In the genomic region with DNA sequence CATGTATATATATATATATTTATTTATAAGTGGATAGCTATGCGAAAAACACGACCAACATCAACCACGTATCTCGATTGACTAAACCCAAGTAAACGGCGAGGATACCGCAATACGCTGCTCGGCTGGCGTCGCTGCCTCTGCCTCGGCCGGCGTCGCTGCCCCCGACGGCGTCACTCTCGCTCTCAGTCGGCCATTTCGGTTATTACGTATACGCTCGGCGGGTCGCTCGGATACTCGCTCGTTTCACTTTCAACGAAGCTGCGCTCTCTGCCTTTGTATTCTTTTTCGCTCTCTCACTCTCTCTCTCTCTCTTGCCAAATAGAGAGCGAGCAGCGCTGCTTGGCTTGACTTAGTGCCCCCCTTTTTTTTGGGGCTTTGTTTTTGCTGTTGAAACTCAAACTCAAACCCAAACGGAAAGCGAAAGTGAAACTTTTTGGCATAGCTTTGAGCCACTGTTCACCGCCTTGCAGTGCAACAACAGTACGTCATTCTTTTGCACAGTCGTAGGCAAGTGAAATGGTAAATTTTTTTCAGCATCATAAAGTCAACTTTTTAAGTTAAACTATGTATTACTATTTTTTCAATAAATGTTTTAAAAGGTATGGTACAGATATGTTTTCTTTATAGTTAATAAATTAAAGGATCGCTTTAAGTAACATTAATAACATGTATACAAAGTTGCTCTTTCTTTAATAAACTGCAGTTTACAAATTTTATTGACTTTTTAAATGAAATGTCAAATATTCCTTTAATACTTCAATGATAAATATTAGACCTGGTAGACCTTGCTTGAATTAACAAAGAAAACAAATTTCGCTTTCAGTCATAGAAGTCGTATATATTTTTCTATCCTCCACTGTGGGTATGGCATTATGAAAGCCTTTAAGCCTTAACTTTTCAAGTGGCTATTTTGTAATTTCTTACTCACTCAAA, we compare ENCODE assay signal across 1 fruit fly cellular context.
A peak's percentile ranks its signal among the peaks of the same experiment; 100 is the strongest.
TF ChIP-seq lines count a peak whose summit lies in the region.

No protein-coding gene starts in this region.

TF ChIP-seq in whole organism, embryonic, 481 proteins besides CTCF, POLR2A, EP300 and RAD21 (continued from another document and continues in another):
- TF ChIP-seq slou (GFP tag; optimal IDR thresholded peaks at IDR 0.05; lab: Kevin White, UChicago) (no peak), CG6765 (GFP tag; optimal IDR thresholded peaks at IDR 0.05; lab: Kevin White, UChicago) (no peak), Kr (GFP tag; optimal IDR thresholded peaks at IDR 0.05; lab: Kevin White, UChicago) (peak; percentile 6), ham (GFP tag; IDR thresholded peaks at IDR 0.05; lab: Robert Waterston, UW) (no peak), D19A (tag; optimal IDR thresholded peaks at IDR 0.05; lab: Kevin White, UChicago) (no peak), crol (GFP tag; IDR thresholded peaks at IDR 0.05; lab: Robert Waterston, UW) (peak; percentile 51), eve (GFP tag; optimal IDR thresholded peaks at IDR 0.05; lab: Kevin White, UChicago) (peak in 1 of 2 experiments; percentile 66), CG10267 (tag; optimal IDR thresholded peaks at IDR 0.05; lab: Kevin White, UChicago) (no peak), ranshi (GFP tag; IDR thresholded peaks at IDR 0.05; lab: Robert Waterston, UW) (peak; percentile 24; the same call in 1 of the 2 replicates), bigmax (GFP tag; optimal IDR thresholded peaks at IDR 0.05; lab: Kevin White, UChicago) (no peak), nom (GFP tag; optimal IDR thresholded peaks at IDR 0.05; lab: Kevin White, UChicago) (peak; percentile 59), inv (GFP tag; IDR thresholded peaks at IDR 0.05; lab: Robert Waterston, UW; ENCODE audit: partially characterized antibody) (no peak), esg (GFP tag; conservative IDR thresholded peaks at IDR 0.05; lab: Robert Waterston, UW) (no peak; the same call in 1 of the 2 replicates), Ets97D (GFP tag; optimal IDR thresholded peaks at IDR 0.05; lab: Kevin White, UChicago) (no peak), Camta (GFP tag; optimal IDR thresholded peaks at IDR 0.05; lab: Kevin White, UChicago) (no peak), CG1792 (GFP tag; optimal IDR thresholded peaks at IDR 0.05; lab: Kevin White, UChicago) (no peak), p53 (GFP tag; optimal IDR thresholded peaks at IDR 0.05; lab: Kevin White, UChicago) (no peak), CG4424 (GFP tag; optimal IDR thresholded peaks at IDR 0.05; lab: Kevin White, UChicago) (peak; percentile 11), CG31224 (GFP tag; IDR thresholded peaks at IDR 0.05; lab: Robert Waterston, UW) (no peak), fd64A (GFP tag; optimal IDR thresholded peaks at IDR 0.05; lab: Kevin White, UChicago) (no peak), cad (GFP tag; optimal IDR thresholded peaks at IDR 0.05; lab: Kevin White, UChicago) (no peak), CG4617 (GFP tag; optimal IDR thresholded peaks at IDR 0.05; lab: Kevin White, UChicago; ENCODE audit: borderline replicate concordance) (no peak), Max (GFP tag; optimal IDR thresholded peaks at IDR 0.05; lab: Kevin White, UChicago) (peak; percentile 1), Asciz (GFP tag; optimal IDR thresholded peaks at IDR 0.05; lab: Kevin White, UChicago) (peak; percentile 2), CG32767 (GFP tag; IDR thresholded peaks at IDR 0.05; lab: Robert Waterston, UW) (no peak), nmo (GFP tag; optimal IDR thresholded peaks at IDR 0.05; lab: Kevin White, UChicago) (no peak), CG33213 (GFP tag; optimal IDR thresholded peaks at IDR 0.05; lab: Kevin White, UChicago) (no peak), Atf3 (GFP tag; optimal IDR thresholded peaks at IDR 0.05; lab: Kevin White, UChicago) (no peak), Vsx1 (GFP tag; optimal IDR thresholded peaks at IDR 0.05; lab: Kevin White, UChicago) (no peak), Eip74EF (GFP tag; optimal IDR thresholded peaks at IDR 0.05; lab: Kevin White, UChicago) (peak in 1 of 2 experiments; percentile 12), insv (GFP tag; optimal IDR thresholded peaks at IDR 0.05; lab: Kevin White, UChicago) (no peak), Hr3 (GFP tag; optimal IDR thresholded peaks at IDR 0.05; lab: Kevin White, UChicago) (no peak), CG5180 (GFP tag; optimal IDR thresholded peaks at IDR 0.05; lab: Kevin White, UChicago) (no peak), ase (GFP tag; IDR thresholded peaks at IDR 0.05; lab: Robert Waterston, UW) (no peak), usp (GFP tag; optimal IDR thresholded peaks at IDR 0.05; lab: Kevin White, UChicago) (no peak), Side (GFP tag; optimal IDR thresholded peaks at IDR 0.05; lab: Kevin White, UChicago) (peak; percentile 36), sens-2 (GFP tag; IDR thresholded peaks at IDR 0.05; lab: Robert Waterston, UW) (no peak), klu (GFP tag; IDR thresholded peaks at IDR 0.05; lab: Robert Waterston, UW) (no peak), CG42726 (GFP tag; IDR thresholded peaks at IDR 0.05; lab: Robert Waterston, UW; ENCODE audit: partially characterized antibody) (no peak), NfI (GFP tag; optimal IDR thresholded peaks at IDR 0.05; lab: Kevin White, UChicago) (no peak), shn (GFP tag; optimal IDR thresholded peaks at IDR 0.05; lab: Kevin White, UChicago) (no peak), CG8478 (optimal IDR thresholded peaks at IDR 0.05; lab: Kevin White, UChicago) (no peak), CG1602 (GFP tag; optimal IDR thresholded peaks at IDR 0.05; lab: Kevin White, UChicago) (no peak), sisA (GFP tag; IDR thresholded peaks at IDR 0.05; lab: Robert Waterston, UW) (no peak), ab (GFP tag; optimal IDR thresholded peaks at IDR 0.05; lab: Kevin White, UChicago) (no peak), CG12071 (GFP tag; optimal IDR thresholded peaks at IDR 0.05; lab: Kevin White, UChicago) (peak; percentile 50), zfh1 (GFP tag; IDR thresholded peaks at IDR 0.05; lab: Robert Waterston, UW) (peak; percentile 7; the same call in 1 of the 3 replicates), luna (GFP tag; optimal IDR thresholded peaks at IDR 0.05; lab: Kevin White, UChicago) (no peak), CG31365 (tag; optimal IDR thresholded peaks at IDR 0.05; lab: Kevin White, UChicago) (no peak), CG14014 (GFP tag; IDR thresholded peaks at IDR 0.05; lab: Robert Waterston, UW) (no peak), h (optimal IDR thresholded peaks at IDR 0.05; lab: Kevin White, UChicago) (no peak), CG3281 (GFP tag; optimal IDR thresholded peaks at IDR 0.05; lab: Kevin White, UChicago) (no peak), ac (GFP tag; optimal IDR thresholded peaks at IDR 0.05; lab: Kevin White, UChicago) (no peak), gsb (GFP tag; IDR thresholded peaks at IDR 0.05; lab: Robert Waterston, UW) (no peak), Aef1 (GFP tag; IDR thresholded peaks at IDR 0.05; lab: Robert Waterston, UW) (no peak), crp (GFP tag; optimal IDR thresholded peaks at IDR 0.05; lab: Kevin White, UChicago) (no peak), CG11696 (GFP tag; IDR thresholded peaks at IDR 0.05; lab: Robert Waterston, UW) (peak; percentile 54), CG31388 (GFP tag; optimal IDR thresholded peaks at IDR 0.05; lab: Kevin White, UChicago) (no peak), Sry-δ (GFP tag; optimal IDR thresholded peaks at IDR 0.05; lab: Kevin White, UChicago) (no peak), CG8924 (tag; optimal IDR thresholded peaks at IDR 0.05; lab: Kevin White, UChicago) (no peak), Fer1 (GFP tag; optimal IDR thresholded peaks at IDR 0.05; lab: Kevin White, UChicago) (peak; percentile 41), CG3407 (GFP tag; optimal IDR thresholded peaks at IDR 0.05; lab: Kevin White, UChicago) (no peak), HLHmδ (GFP tag; optimal IDR thresholded peaks at IDR 0.05; lab: Kevin White, UChicago) (peak; percentile 94), Mrtf (GFP tag; IDR thresholded peaks at IDR 0.05; lab: Robert Waterston, UW) (no peak), NK7.1 (GFP tag; optimal IDR thresholded peaks at IDR 0.05; lab: Kevin White, UChicago) (no peak), Elba2 (GFP tag; optimal IDR thresholded peaks at IDR 0.05; lab: Kevin White, UChicago) (no peak), Bgb (GFP tag; IDR thresholded peaks at IDR 0.05; lab: Robert Waterston, UW; ENCODE audit: partially characterized antibody) (peak; percentile 18; the same call in 1 of the 2 replicates), Scr (GFP tag; IDR thresholded peaks at IDR 0.05; lab: Robert Waterston, UW; ENCODE audit: partially characterized antibody) (no peak), trem (tag; optimal IDR thresholded peaks at IDR 0.05; lab: Kevin White, UChicago) (no peak), Xrp1 (GFP tag; IDR thresholded peaks at IDR 0.05; lab: Robert Waterston, UW) (peak; percentile 27; the same call in 1 of the 2 replicates), YL-1 (GFP tag; optimal IDR thresholded peaks at IDR 0.05; lab: Kevin White, UChicago) (no peak), Meics (GFP tag; optimal IDR thresholded peaks at IDR 0.05; lab: Kevin White, UChicago) (no peak), dysf (GFP tag; IDR thresholded peaks at IDR 0.05; lab: Robert Waterston, UW) (no peak), CG5953 (GFP tag; IDR thresholded peaks at IDR 0.05; lab: Robert Waterston, UW) (peak; percentile 5; the same call in 1 of the 2 replicates), row (GFP tag; IDR thresholded peaks at IDR 0.05; lab: Robert Waterston, UW) (0 out of 3 replicates have a peak, but pooled peaks have one; percentile 26), chm (GFP tag; IDR thresholded peaks at IDR 0.05; lab: Robert Waterston, UW) (peak; percentile 31; the same call in 1 of the 2 replicates), Bteb2 (GFP tag; optimal IDR thresholded peaks at IDR 0.05; lab: Kevin White, UChicago) (no peak), mirr (GFP tag; optimal IDR thresholded peaks at IDR 0.05; lab: Kevin White, UChicago) (peak; percentile 46), az2 (GFP tag; optimal IDR thresholded peaks at IDR 0.05; lab: Kevin White, UChicago) (no peak), HLH3B (GFP tag; IDR thresholded peaks at IDR 0.05; lab: Robert Waterston, UW) (no peak; the same call in 1 of the 2 replicates), chinmo (GFP tag; IDR thresholded peaks at IDR 0.05; lab: Robert Waterston, UW; ENCODE audit: partially characterized antibody) (peak; percentile 92), CG9609 (GFP tag; optimal IDR thresholded peaks at IDR 0.05; lab: Kevin White, UChicago) (no peak), fd96Cb (tag; optimal IDR thresholded peaks at IDR 0.05; lab: Kevin White, UChicago) (no peak), CG12744 (GFP tag; optimal IDR thresholded peaks at IDR 0.05; lab: Kevin White, UChicago) (no peak), exex (tag; optimal IDR thresholded peaks at IDR 0.05; lab: Kevin White, UChicago) (no peak), CG6175 (GFP tag; IDR thresholded peaks at IDR 0.05; lab: Robert Waterston, UW) (no peak), CG9876 (GFP tag; optimal IDR thresholded peaks at IDR 0.05; lab: Kevin White, UChicago) (no peak), oc (tag; optimal IDR thresholded peaks at IDR 0.05; lab: Kevin White, UChicago) (peak; percentile 9), zen (tag; optimal IDR thresholded peaks at IDR 0.05; lab: Kevin White, UChicago) (no peak), sr (GFP tag; IDR thresholded peaks at IDR 0.05; lab: Robert Waterston, UW) (0 out of 3 replicates have a peak, but pooled peaks have one; percentile 4), pita (GFP tag; optimal IDR thresholded peaks at IDR 0.05; lab: Kevin White, UChicago) (no peak), Rfx (GFP tag; IDR thresholded peaks at IDR 0.05; lab: Robert Waterston, UW) (no peak; the same call in 1 of the 2 replicates), Hr78 (GFP tag; optimal IDR thresholded peaks at IDR 0.05; lab: Kevin White, UChicago) (no peak), CG17568 (GFP tag; optimal IDR thresholded peaks at IDR 0.05; lab: Kevin White, UChicago) (no peak), bcd (GFP tag; optimal IDR thresholded peaks at IDR 0.05; lab: Kevin White, UChicago) (no peak), CG2129 (GFP tag; IDR thresholded peaks at IDR 0.05; lab: Robert Waterston, UW; ENCODE audit: partially characterized antibody) (no peak), peb (GFP tag; IDR thresholded peaks at IDR 0.05; lab: Robert Waterston, UW) (no peak), CG30403 (GFP tag; optimal IDR thresholded peaks at IDR 0.05; lab: Kevin White, UChicago) (peak; percentile 53), CG17912 (GFP tag; optimal IDR thresholded peaks at IDR 0.05; lab: Kevin White, UChicago) (no peak), hb (GFP tag; IDR thresholded peaks at IDR 0.05; lab: Robert Waterston, UW; ENCODE audit: partially characterized antibody) (no peak), wor (GFP tag; IDR thresholded peaks at IDR 0.05; lab: Robert Waterston, UW) (no peak), CG10543 (GFP tag; optimal IDR thresholded peaks at IDR 0.05; lab: Kevin White, UChicago) (no peak), Tbp (GFP tag; optimal IDR thresholded peaks at IDR 0.05; lab: Kevin White, UChicago) (no peak), Chrac-16 (GFP tag; optimal IDR thresholded peaks at IDR 0.05; lab: Kevin White, UChicago) (no peak), CG11560 (tag; IDR thresholded peaks at IDR 0.05; lab: Robert Waterston, UW) (no peak), CG2678 (tag; optimal IDR thresholded peaks at IDR 0.05; lab: Kevin White, UChicago) (peak; percentile 40), phol (tag; optimal IDR thresholded peaks at IDR 0.05; lab: Kevin White, UChicago) (peak; percentile 50), CG7786 (GFP tag; optimal IDR thresholded peaks at IDR 0.05; lab: Kevin White, UChicago) (no peak), CG13296 (GFP tag; optimal IDR thresholded peaks at IDR 0.05; lab: Kevin White, UChicago) (no peak), CG12236 (GFP tag; optimal IDR thresholded peaks at IDR 0.05; lab: Kevin White, UChicago) (no peak), Atf6 (GFP tag; IDR thresholded peaks at IDR 0.05; lab: Robert Waterston, UW) (no peak), en (GFP tag; optimal IDR thresholded peaks at IDR 0.05; lab: Kevin White, UChicago) (no peak), MTF-1 (GFP tag; optimal IDR thresholded peaks at IDR 0.05; lab: Kevin White, UChicago; ENCODE audit: borderline replicate concordance) (no peak), ash1 (GFP tag; optimal IDR thresholded peaks at IDR 0.05; lab: Kevin White, UChicago) (no peak), ttk (GFP tag; IDR thresholded peaks at IDR 0.05; lab: Robert Waterston, UW) (no peak), CG15269 (tag; optimal IDR thresholded peaks at IDR 0.05; lab: Kevin White, UChicago) (peak; percentile 16), Sin3A (optimal IDR thresholded peaks at IDR 0.05; lab: Kevin White, UChicago) (no peak), Nf-YA (GFP tag; IDR thresholded peaks at IDR 0.05; lab: Robert Waterston, UW) (no peak), HHEX (GFP tag; optimal IDR thresholded peaks at IDR 0.05; lab: Kevin White, UChicago) (no peak), Mes4 (GFP tag; optimal IDR thresholded peaks at IDR 0.05; lab: Kevin White, UChicago) (no peak), E2f2 (GFP tag; IDR thresholded peaks at IDR 0.05; lab: Robert Waterston, UW) (0 out of 2 replicates have a peak, but pooled peaks have one; percentile 18), odd (GFP tag; optimal IDR thresholded peaks at IDR 0.05; lab: Kevin White, UChicago) (no peak)
